Worm (Caenorhabditis elegans) whole organism, midembryonic: ENCODE results near the gene F55G1.7.

Source experiments
- T22C8.4 ChIP-seq: fragments of 200-800 bp; sonication (Bioruptor generic); IDR thresholded peaks from 2 replicates; pipeline ENCODE4 v1.3.6; 2022; ENCODE audit warnings: missing genetic modification characterization, missing compliant biosample characterization
- flt-1 ChIP-seq: fragments of 200-800 bp; sonication (Bioruptor generic); IDR thresholded peaks from 2 replicates; pipeline ENCODE4 v1.3.6; 2022; ENCODE audit warnings: missing genetic modification characterization, missing compliant biosample characterization
- med-1 ChIP-seq: sonication (generic microtip); optimal IDR thresholded peaks from 2 replicates; lab custom pipeline; 2017; ENCODE audit warnings: missing genetic modification characterization, mild to moderate bottlenecking, missing compliant biosample characterization, antibody characterized with exemption, missing genetic modification reagents; ENCODE audit not compliant: insufficient read depth
- ref-1 ChIP-seq: fragments of 200-800 bp; sonication (Bioruptor generic); conservative IDR thresholded peaks from 2 replicates; pipeline ENCODE4 v1.3.6; 2022; ENCODE audit warnings: missing genetic modification reagents, missing genetic modification characterization, missing compliant biosample characterization
- tab-1 ChIP-seq: fragments of 200-800 bp; sonication (Bioruptor generic); IDR thresholded peaks from 2 replicates; pipeline ENCODE4 v1.3.6; 2022; ENCODE audit warnings: missing genetic modification characterization, missing compliant biosample characterization
- ztf-29 ChIP-seq: fragments of 200-800 bp; sonication (Bioruptor generic); IDR thresholded peaks from 2 replicates; pipeline ENCODE4 v1.3.6; 2022; ENCODE audit warnings: missing genetic modification reagents, missing genetic modification characterization, missing compliant biosample characterization

DNA sequence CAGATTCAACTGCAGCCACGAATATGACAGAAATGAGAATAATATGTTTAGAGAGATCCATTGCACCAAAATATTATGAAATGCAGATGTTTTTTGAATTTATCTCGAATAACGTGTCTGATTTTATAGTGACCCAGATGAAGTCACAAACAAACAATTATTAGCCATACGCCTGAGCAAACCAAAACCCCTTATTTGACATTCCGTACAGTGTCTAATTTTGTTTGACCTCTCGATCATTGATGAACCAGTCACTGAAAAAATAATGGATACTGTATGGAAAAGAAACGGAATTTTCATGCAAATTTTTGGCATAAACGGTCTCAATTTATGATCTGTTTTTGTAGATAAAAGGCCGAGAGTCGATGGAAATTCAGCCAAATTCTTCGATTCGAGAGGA lies 46.5 kb upstream of the F55G1.7 start, which contains the start of the genes R05G6.9 and R05G6.3:
- TF ChIP-seq ref-1 (GFP tag; lab: Robert Waterston, UW) (no peak), ztf-29 (GFP tag; lab: Robert Waterston, UW) (no peak), flt-1 (GFP tag; lab: Robert Waterston, UW) (no peak), med-1 (GFP tag; lab: Kevin White, UChicago) (no peak), T22C8.4 (GFP tag; lab: Robert Waterston, UW) (no peak), tab-1 (GFP tag; lab: Robert Waterston, UW) (no peak)
